Fruit fly (Drosophila melanogaster) whole organism, prepupa: Measurements from ENCODE around the gene Spindly.
A peak's percentile ranks its signal among the peaks of the same experiment; 100 is the strongest.

ENCODE experiments used
- CG10669 ChIP-seq: fragments of 200-800 bp; sonication (Bioruptor generic); optimal IDR thresholded peaks from 3 replicates; lab custom pipeline; 2018; ENCODE audit warnings: missing biosample characterization, mild to moderate bottlenecking, missing genetic modification characterization, moderate library complexity
- CG11762 ChIP-seq: fragments of 200-800 bp; sonication (Bioruptor generic); optimal IDR thresholded peaks from 3 replicates; lab custom pipeline; 2016; ENCODE audit warnings: missing biosample characterization, missing genetic modification characterization; ENCODE audit not compliant: insufficient read depth
- CG15336 ChIP-seq: fragments of 200-800 bp; sonication (Bioruptor generic); IDR thresholded peaks from 2 replicates; pipeline ENCODE4 v1.3.6; 2022; ENCODE audit warnings: missing biosample characterization, missing genetic modification characterization
- CG16779 ChIP-seq: fragments of 200-800 bp; sonication (Bioruptor generic); optimal IDR thresholded peaks from 3 replicates; lab custom pipeline; 2017; ENCODE audit warnings: missing biosample characterization, mild to moderate bottlenecking, missing genetic modification characterization
- CG3032 ChIP-seq: fragments of 200-800 bp; optimal IDR thresholded peaks from 2 replicates; lab custom pipeline; 2019; ENCODE audit warnings: missing biosample characterization, mild to moderate bottlenecking, missing genetic modification characterization, moderate library complexity
- CG31627 ChIP-seq: fragments of 200-800 bp; sonication (Bioruptor generic); optimal IDR thresholded peaks from 3 replicates; lab custom pipeline; 2016; ENCODE audit warnings: missing biosample characterization, missing genetic modification characterization
- CG4318 ChIP-seq: fragments of 200-800 bp; sonication (Bioruptor generic); optimal IDR thresholded peaks from 3 replicates; lab custom pipeline; 2017; ENCODE audit warnings: missing biosample characterization, mild to moderate bottlenecking, missing genetic modification characterization
- CG6276 ChIP-seq: fragments of 200-800 bp; sonication (Bioruptor generic); optimal IDR thresholded peaks from 2 replicates; lab custom pipeline; 2017; ENCODE audit warnings: missing biosample characterization, mild to moderate bottlenecking, missing genetic modification characterization
- CG6792 ChIP-seq: fragments of 200-800 bp; sonication (Bioruptor generic); optimal IDR thresholded peaks from 3 replicates; lab custom pipeline; 2016; ENCODE audit warnings: missing biosample characterization, missing genetic modification characterization
- CG7368 ChIP-seq: fragments of 200-800 bp; sonication (Bioruptor generic); optimal IDR thresholded peaks from 3 replicates; lab custom pipeline; 2016; ENCODE audit warnings: missing biosample characterization, missing genetic modification characterization
- CG8632 ChIP-seq: fragments of 200-800 bp; sonication (Bioruptor generic); optimal IDR thresholded peaks from 3 replicates; lab custom pipeline; 2016; ENCODE audit warnings: missing biosample characterization, missing genetic modification characterization
- Eip78C ChIP-seq: fragments of 200-800 bp; sonication (Bioruptor generic); peaks from one replicate; lab custom pipeline; 2016; ENCODE audit warnings: missing biosample characterization, missing genetic modification characterization
- Ets21C ChIP-seq: fragments of 200-800 bp; sonication (Bioruptor generic); optimal IDR thresholded peaks from 3 replicates; lab custom pipeline; 2016; ENCODE audit warnings: missing biosample characterization, missing genetic modification characterization
- Ets96B ChIP-seq: fragments of 200-800 bp; optimal IDR thresholded peaks from 2 replicates; lab custom pipeline; 2019; ENCODE audit warnings: missing biosample characterization, mild to moderate bottlenecking, missing genetic modification characterization, moderate library complexity
- Hr4 ChIP-seq: fragments of 200-800 bp; sonication (Bioruptor generic); optimal IDR thresholded peaks from 3 replicates; lab custom pipeline; 2016; ENCODE audit warnings: missing biosample characterization, missing genetic modification characterization
- Lpt ChIP-seq: fragments of 200-800 bp; sonication (Bioruptor generic); optimal IDR thresholded peaks from 3 replicates; lab custom pipeline; 2016; ENCODE audit warnings: missing biosample characterization, missing genetic modification characterization
- OdsH ChIP-seq: fragments of 200-800 bp; sonication (Bioruptor generic); optimal IDR thresholded peaks from 3 replicates; lab custom pipeline; 2016; ENCODE audit warnings: missing biosample characterization, missing genetic modification characterization
- Smox ChIP-seq: fragments of 200-800 bp; sonication (Bioruptor generic); optimal IDR thresholded peaks from 3 replicates; lab custom pipeline; 2016; ENCODE audit warnings: missing biosample characterization, missing genetic modification characterization
- Sox14 ChIP-seq: fragments of 200-800 bp; sonication (Bioruptor generic); optimal IDR thresholded peaks from 3 replicates; lab custom pipeline; 2016; ENCODE audit warnings: missing biosample characterization, missing genetic modification characterization
- acj6 ChIP-seq: fragments of 200-800 bp; sonication (Bioruptor generic); optimal IDR thresholded peaks from 3 replicates; lab custom pipeline; 2016; ENCODE audit warnings: missing biosample characterization, missing genetic modification characterization
- dac ChIP-seq: fragments of 200-800 bp; sonication (Bioruptor generic); optimal IDR thresholded peaks from 2 replicates; lab custom pipeline; 2017; ENCODE audit warnings: missing biosample characterization, mild to moderate bottlenecking, missing genetic modification characterization
- dsx ChIP-seq: fragments of 200-800 bp; optimal IDR thresholded peaks from 3 replicates; lab custom pipeline; 2019; ENCODE audit warnings: missing biosample characterization, mild to moderate bottlenecking, missing genetic modification characterization, moderate library complexity; ENCODE audit not compliant: poor library complexity, severe bottlenecking
- eg ChIP-seq: fragments of 200-800 bp; sonication (Bioruptor generic); IDR thresholded peaks from 3 replicates; pipeline ENCODE4 v1.3.6; 2022; ENCODE audit warnings: missing biosample characterization, missing genetic modification characterization
- esn ChIP-seq: fragments of 200-800 bp; sonication (Bioruptor generic); optimal IDR thresholded peaks from 2 replicates; lab custom pipeline; 2016; ENCODE audit warnings: missing biosample characterization, mild to moderate bottlenecking, missing genetic modification characterization, moderate library complexity
- fd59A ChIP-seq: fragments of 200-800 bp; sonication (Bioruptor generic); optimal IDR thresholded peaks from 2 replicates; lab custom pipeline; 2017; ENCODE audit warnings: missing biosample characterization, mild to moderate bottlenecking, missing genetic modification characterization, missing genetic modification reagents
- lz ChIP-seq: fragments of 200-800 bp; sonication (Bioruptor generic); optimal IDR thresholded peaks from 3 replicates; lab custom pipeline; 2016; ENCODE audit warnings: missing biosample characterization, missing genetic modification characterization
- net ChIP-seq: fragments of 200-800 bp; sonication (Bioruptor generic); optimal IDR thresholded peaks from 3 replicates; lab custom pipeline; 2016; ENCODE audit warnings: missing biosample characterization, missing genetic modification characterization
- salr ChIP-seq, 2 experiments: fragments of 200-800 bp; sonication (Bioruptor generic); optimal IDR thresholded peaks; 3 replicates each; lab custom pipeline; 2016 to 2018; ENCODE audit warnings: missing biosample characterization in 2 of 2, missing genetic modification characterization in 2 of 2, mild to moderate bottlenecking in 1 of 2
- spab ChIP-seq: fragments of 200-800 bp; sonication (Bioruptor generic); optimal IDR thresholded peaks from 2 replicates; lab custom pipeline; 2017; ENCODE audit warnings: missing biosample characterization, mild to moderate bottlenecking, missing genetic modification characterization, missing genetic modification reagents
- ss ChIP-seq, 2 experiments: fragments of 200-800 bp; sonication (Bioruptor generic); optimal IDR thresholded peaks; 2 replicates in 1 of 2; 3 replicates in 1 of 2; lab custom pipeline; 2017 to 2018; ENCODE audit warnings: mild to moderate bottlenecking in 2 of 2, missing biosample characterization in 2 of 2, missing genetic modification characterization in 2 of 2, moderate library complexity in 1 of 2
- svp ChIP-seq: fragments of 200-800 bp; sonication (Bioruptor generic); peaks from one replicate; lab custom pipeline; 2016; ENCODE audit warnings: missing biosample characterization, missing genetic modification characterization
- topi ChIP-seq: fragments of 200-800 bp; sonication (Bioruptor generic); optimal IDR thresholded peaks from 3 replicates; lab custom pipeline; 2016; ENCODE audit warnings: missing biosample characterization, missing genetic modification characterization

The Spindly gene

DNA sequence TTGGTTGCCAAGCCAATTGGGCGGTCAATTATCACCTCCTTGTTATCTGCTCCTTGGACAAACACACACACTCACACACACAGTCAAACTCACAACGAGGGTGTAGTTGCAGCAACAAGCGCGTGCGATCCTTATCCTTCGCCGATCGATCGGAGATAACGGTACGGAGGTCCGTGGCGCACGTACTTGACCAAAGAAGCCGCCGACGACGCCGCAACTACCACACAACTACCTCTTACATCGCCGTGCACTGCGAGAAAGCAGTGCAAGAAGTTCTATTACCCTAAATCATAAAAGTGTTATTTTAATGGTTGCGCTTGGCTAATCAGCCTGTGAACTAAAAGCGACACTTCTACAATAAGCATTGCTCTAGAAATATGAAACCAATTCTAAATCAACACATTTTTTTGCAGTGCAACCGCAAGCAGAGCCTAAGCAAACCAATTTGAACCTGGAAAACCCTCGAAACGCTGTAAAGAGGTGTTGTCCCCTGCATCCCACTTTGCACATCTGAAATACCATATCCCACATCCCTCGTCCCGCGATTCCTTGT is 2.9 kb upstream of the Spindly start (continued):
- TF ChIP-seq lz: peak; percentile 37
- no peak for TF ChIP-seq CG16779 (tag; lab: Kevin White, UChicago)
- peak; percentile 66 for TF ChIP-seq Sox14 (GFP tag; lab: Kevin White, UChicago)
- TF ChIP-seq spab (GFP tag; lab: Kevin White, UChicago): peak; percentile 11
- no peak for TF ChIP-seq CG11762 (GFP tag; lab: Kevin White, UChicago)
- TF ChIP-seq topi (GFP tag; lab: Kevin White, UChicago): peak; percentile 27
- peak; percentile 26 for TF ChIP-seq fd59A (GFP tag; lab: Kevin White, UChicago)
- no peak for TF ChIP-seq CG6276 (GFP tag; lab: Kevin White, UChicago)
- peak; percentile 37 for TF ChIP-seq acj6 (GFP tag; lab: Kevin White, UChicago)
- TF ChIP-seq dsx (GFP tag; lab: Kevin White, UChicago): no peak
- peak; percentile 6 for TF ChIP-seq net (GFP tag; lab: Kevin White, UChicago)
- peak; percentile 19 for TF ChIP-seq CG3032 (tag; lab: Kevin White, UChicago)
- peak; percentile 6 for TF ChIP-seq Smox (GFP tag; lab: Kevin White, UChicago)
- TF ChIP-seq CG31627 (GFP tag; lab: Kevin White, UChicago): peak; percentile 41
- peak; percentile 20 for TF ChIP-seq OdsH (GFP tag; lab: Kevin White, UChicago)
- TF ChIP-seq Ets21C (GFP tag; lab: Kevin White, UChicago): no peak
- TF ChIP-seq CG8632 (GFP tag; lab: Kevin White, UChicago): no peak
- TF ChIP-seq, all 60 proteins: peak for 34

DNA sequence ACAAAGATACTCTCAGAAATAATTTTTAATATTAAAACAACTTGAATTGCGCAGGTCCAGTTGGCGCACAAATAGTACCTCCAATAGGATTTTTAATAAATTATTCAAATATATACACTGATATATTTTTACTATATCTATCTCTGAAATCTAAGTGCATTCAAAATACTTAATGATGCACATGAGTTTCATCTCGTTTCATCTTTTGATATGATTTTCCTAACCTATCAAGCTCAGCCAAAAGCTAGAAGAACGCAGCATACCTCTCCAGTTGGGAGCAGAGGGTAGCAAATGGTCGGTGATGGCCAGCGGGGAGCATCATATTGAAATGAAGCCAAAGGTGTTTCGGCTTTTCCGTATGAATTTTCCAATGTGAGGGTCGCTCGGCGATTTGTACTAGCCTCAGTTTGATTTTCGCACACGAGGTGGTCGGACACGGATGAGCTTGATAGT is 5.4 kb downstream of the Spindly start, which contains the start of gene CG8852:
Gene CG8852, plus strand, starts transcription at position 403 of the 453 bp plus-strand sequence.
- TF ChIP-seq CG15336 (GFP tag; lab: Robert Waterston, UW): no peak

DNA sequence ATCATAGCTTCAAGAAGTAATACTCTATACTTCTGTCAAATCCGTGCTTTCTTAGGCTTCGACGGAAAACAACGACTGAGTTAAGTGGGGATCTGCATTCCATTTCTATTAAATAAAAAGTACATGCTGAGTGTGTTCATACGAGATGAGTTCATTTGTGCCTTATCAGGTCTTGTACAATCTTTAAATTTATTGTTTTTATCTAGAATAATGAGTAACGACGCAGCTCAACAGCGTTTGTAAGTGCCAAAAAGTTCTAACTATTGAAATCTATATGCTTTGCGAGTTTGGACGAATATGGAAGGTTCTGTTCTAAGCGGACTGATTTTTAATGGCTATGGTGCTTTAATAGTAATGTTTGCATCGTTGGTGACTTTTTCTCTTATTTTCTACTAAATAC is 6.2 kb downstream of the Spindly start, which contains the start of gene Sr-CIV:
Gene Sr-CIV, minus strand, starts transcription at position 101 of the 400 bp plus-strand sequence.
- TF ChIP-seq CG15336 (GFP tag; lab: Robert Waterston, UW): no peak
- TF ChIP-seq Lpt (GFP tag; lab: Kevin White, UChicago): no peak
- no peak for TF ChIP-seq dac (GFP tag; lab: Kevin White, UChicago)
- TF ChIP-seq CG10669: no peak
- no peak for TF ChIP-seq salr (GFP tag; optimal IDR thresholded peaks at IDR 0.05; lab: Kevin White, UChicago)
- no peak for TF ChIP-seq CG6276 (GFP tag; lab: Kevin White, UChicago)
- TF ChIP-seq spab (GFP tag; lab: Kevin White, UChicago): no peak
- TF ChIP-seq CG16779 (tag; lab: Kevin White, UChicago): no peak
- no peak for TF ChIP-seq Ets96B (tag; lab: Kevin White, UChicago)
- no peak for TF ChIP-seq net (GFP tag; lab: Kevin White, UChicago)
- TF ChIP-seq CG6792: no peak
- no peak for TF ChIP-seq ss (GFP tag; optimal IDR thresholded peaks at IDR 0.05; lab: Kevin White, UChicago)
- TF ChIP-seq Eip78C (GFP tag; lab: Kevin White, UChicago): no peak
- TF ChIP-seq OdsH (GFP tag; lab: Kevin White, UChicago): no peak
- TF ChIP-seq esn: no peak

DNA sequence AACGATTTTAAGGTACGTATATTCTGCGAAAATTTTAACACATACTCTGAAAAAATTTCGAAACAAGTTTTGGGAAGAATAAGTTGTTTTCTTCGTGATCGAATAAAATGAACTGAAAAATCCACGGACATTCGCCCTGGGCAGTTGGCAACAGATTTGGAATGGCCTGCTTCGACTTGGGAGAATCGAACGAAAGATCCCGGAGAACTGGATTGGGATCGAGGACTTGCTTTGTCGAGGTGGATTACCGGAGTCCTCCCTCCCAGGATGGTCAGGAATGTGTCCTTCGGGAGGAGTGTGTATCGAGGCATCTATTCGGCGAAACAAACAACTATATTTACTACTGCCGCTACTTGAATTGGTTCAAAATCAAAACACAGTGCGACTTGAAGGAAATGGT is 10.6 kb downstream of the Spindly start, which contains the start of the genes CG3213 and CG8851:
Gene CG3213, minus strand, starts transcription at position 101 of the 400 bp plus-strand sequence.
Gene CG8851, plus strand, starts transcription at position 127 of the 400 bp plus-strand sequence.
- TF ChIP-seq CG6792 (no peak), CG4318 (GFP tag; lab: Kevin White, UChicago) (no peak), esn (no peak)
- TF ChIP-seq, all 60 proteins: peak for 0

DNA sequence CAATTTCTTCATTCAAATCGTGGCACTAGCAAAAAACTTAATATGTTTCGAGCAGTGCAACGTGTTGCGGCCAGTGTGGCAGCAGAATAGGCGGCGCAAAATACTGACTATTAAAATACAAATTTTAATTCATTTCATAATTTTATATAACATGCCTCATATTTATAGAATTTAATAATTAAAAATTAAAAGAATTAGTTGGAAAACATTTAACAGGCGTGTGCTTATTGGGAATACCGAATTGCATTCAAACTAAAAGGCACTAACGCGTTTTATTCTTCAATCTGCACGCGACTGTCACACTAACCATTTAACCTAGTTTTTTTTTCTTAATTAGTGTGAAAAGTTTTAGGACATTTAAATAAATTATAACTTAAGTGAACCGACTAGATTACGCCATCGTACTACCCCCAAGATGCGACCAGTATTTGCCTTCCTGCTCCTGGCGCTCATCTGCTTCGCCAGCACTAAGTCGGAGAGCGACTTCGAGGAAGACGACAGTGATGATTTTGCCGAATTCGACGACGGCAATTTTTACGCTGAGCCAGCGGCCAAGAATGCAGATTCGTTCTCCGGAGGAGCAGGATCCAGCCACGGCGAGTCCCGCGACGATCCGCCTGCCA is 15.4 kb downstream of the Spindly start, which contains the start of the genes LeuRS and CG17593:
Gene LeuRS, minus strand, starts transcription at position 88 of the 623 bp plus-strand sequence.
Gene CG17593, plus strand, starts transcription at position 304 of the 623 bp plus-strand sequence.
- no peak for TF ChIP-seq topi (GFP tag; lab: Kevin White, UChicago)
- TF ChIP-seq Eip78C (GFP tag; lab: Kevin White, UChicago): no peak
- TF ChIP-seq eg: no peak
- TF ChIP-seq svp: peak; percentile 53
- no peak for TF ChIP-seq CG7368 (GFP tag; lab: Kevin White, UChicago)
- no peak for TF ChIP-seq Hr4 (GFP tag; lab: Kevin White, UChicago)
